Fruit fly (Drosophila melanogaster): ENCODE results near the gene Glyp.

Gene Glyp

dm6 chr2L:2151544-2152290 is 21.1 kb downstream of the Glyp start, which contains the start of gene AIF:
AIF (plus strand) TSS chr2L:2151754.
- TF ChIP-seq pan (optimal IDR thresholded peaks at IDR 0.05) (no peak), psq (optimal IDR thresholded peaks at IDR 0.05) (no peak), usp (GFP tag; optimal IDR thresholded peaks at IDR 0.05) (no peak), Dll (optimal IDR thresholded peaks at IDR 0.05) (no peak)

dm6 chr2L:2155453-2155852 is 24.8 kb downstream of the Glyp start, which contains the start of gene CG15382:
CG15382 (plus strand) TSS chr2L:2155753.
- no peak for TF ChIP-seq usp (GFP tag; optimal IDR thresholded peaks at IDR 0.05)
- TF ChIP-seq psq (optimal IDR thresholded peaks at IDR 0.05), result no peak
- no peak for TF ChIP-seq CG8478 (optimal IDR thresholded peaks at IDR 0.05)
- no peak for TF ChIP-seq Dll (optimal IDR thresholded peaks at IDR 0.05)
- TF ChIP-seq EcR (GFP tag; optimal IDR thresholded peaks at IDR 0.05), result no peak
- TF ChIP-seq pan (optimal IDR thresholded peaks at IDR 0.05), result no peak

dm6 chr2L:2161244-2162243 is 30.9 kb downstream of the Glyp start:
- no peak for TF ChIP-seq usp (GFP tag; optimal IDR thresholded peaks at IDR 0.05)
- peak; percentile 83 for TF ChIP-seq Dll (optimal IDR thresholded peaks at IDR 0.05)

dm6 chr2L:2162281-2162680 is 31.7 kb downstream of the Glyp start:
- no peak for TF ChIP-seq pan (optimal IDR thresholded peaks at IDR 0.05)
- no peak for TF ChIP-seq usp (GFP tag; optimal IDR thresholded peaks at IDR 0.05)

dm6 chr2L:2162729-2163567 is 32.3 kb downstream of the Glyp start:
- TF ChIP-seq psq (optimal IDR thresholded peaks at IDR 0.05) (no peak), pan (optimal IDR thresholded peaks at IDR 0.05) (no peak), Dll (optimal IDR thresholded peaks at IDR 0.05) (no peak)

- no peak for TF ChIP-seq usp (GFP tag; optimal IDR thresholded peaks at IDR 0.05)
These were observed 32.9 kb downstream of the Glyp start for dm6 chr2L:2163568-2163953.

dm6 chr2L:2164520-2165237 is 34.1 kb downstream of the Glyp start:
- TF ChIP-seq EcR (GFP tag; optimal IDR thresholded peaks at IDR 0.05), result no peak
- no peak for TF ChIP-seq pan (optimal IDR thresholded peaks at IDR 0.05)
- TF ChIP-seq usp (GFP tag; optimal IDR thresholded peaks at IDR 0.05), result no peak
- no peak for TF ChIP-seq Dll (optimal IDR thresholded peaks at IDR 0.05)

dm6 chr2L:2165238-2165577 is 34.6 kb downstream of the Glyp start:
- TF ChIP-seq usp (GFP tag; optimal IDR thresholded peaks at IDR 0.05) (no peak), Dll (optimal IDR thresholded peaks at IDR 0.05) (no peak), pan (optimal IDR thresholded peaks at IDR 0.05) (no peak), CG8478 (optimal IDR thresholded peaks at IDR 0.05) (no peak), psq (optimal IDR thresholded peaks at IDR 0.05) (no peak), EcR (GFP tag; optimal IDR thresholded peaks at IDR 0.05) (no peak)

dm6 chr2L:2165864-2166263 is 35.3 kb downstream of the Glyp start:
- TF ChIP-seq EcR (GFP tag; optimal IDR thresholded peaks at IDR 0.05) (peak in 1 of 2 experiments; percentile 31), usp (GFP tag; optimal IDR thresholded peaks at IDR 0.05) (no peak)

dm6 chr2L:2166958-2167707 is 36.5 kb downstream of the Glyp start:
- TF ChIP-seq psq (optimal IDR thresholded peaks at IDR 0.05) (no peak), EcR (GFP tag; optimal IDR thresholded peaks at IDR 0.05) (peak in 1 of 2 experiments; percentile 29)

dm6 chr2L:2168184-2168893 is 37.7 kb downstream of the Glyp start:
- TF ChIP-seq EcR (GFP tag; optimal IDR thresholded peaks at IDR 0.05), result no peak
- TF ChIP-seq CG8478 (optimal IDR thresholded peaks at IDR 0.05), result no peak
- TF ChIP-seq Dll (optimal IDR thresholded peaks at IDR 0.05), result no peak
- TF ChIP-seq psq (optimal IDR thresholded peaks at IDR 0.05), result no peak

Measured in whole organism.